Fruit fly (Drosophila melanogaster) Kc167 (cell line): ENCODE data around the gene Trxr2.

Source experiments
- Sin3A ChIP-seq: fragments of >200 bp; optimal IDR thresholded peaks from 2 replicates; lab custom pipeline; 2018; ENCODE audit warnings: missing external identifiers
- insv ChIP-seq: fragments of >200 bp; optimal IDR thresholded peaks from 3 replicates; lab custom pipeline; 2018; ENCODE audit warnings: missing external identifiers
- psq ChIP-seq: fragments of >200 bp; optimal IDR thresholded peaks from 2 replicates; lab custom pipeline; 2017; ENCODE audit warnings: missing external identifiers

dm6 chr3L:22548137-22548536 is 1.9 kb upstream of the Trxr2 start, which contains the start of gene CG11404:
- TF ChIP-seq Sin3A (lab: Kevin White, UChicago) (no peak), psq (lab: Kevin White, UChicago) (no peak), insv (no peak)
